Fruit fly (Drosophila melanogaster): ENCODE measurements around the gene bocks.

The bocks gene

DNA sequence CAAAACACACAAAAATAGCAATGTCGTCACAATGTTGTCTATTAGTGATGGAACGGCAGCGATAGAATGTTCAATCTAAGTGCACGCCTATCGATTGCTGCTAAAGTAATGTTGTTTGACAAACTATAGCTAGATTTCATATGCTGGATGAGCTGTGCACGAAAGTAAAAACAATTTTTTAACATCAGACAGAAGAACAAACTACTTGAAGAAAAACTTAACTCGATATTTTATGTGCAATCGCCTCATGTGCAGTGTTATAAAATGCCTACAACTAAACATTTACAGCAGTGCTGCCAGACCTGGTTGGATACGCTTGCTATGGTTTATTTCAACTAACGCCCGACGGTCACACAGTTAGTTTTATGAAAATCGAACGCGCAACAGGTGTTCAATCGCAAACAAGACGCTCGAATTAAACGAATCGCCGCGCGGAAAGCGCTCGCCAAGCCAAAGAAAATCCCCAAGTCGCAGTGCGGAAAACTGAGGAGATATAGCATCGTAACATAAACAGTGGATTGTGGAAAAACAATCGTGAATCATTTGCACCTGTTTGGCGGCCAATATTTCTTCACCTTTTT is at the start of gene bocks, which contains the start of gene CG8312 (continued):
- TF ChIP-seq croc (GFP tag; conservative IDR thresholded peaks at IDR 0.05) (no peak), CG18262 (tag; optimal IDR thresholded peaks at IDR 0.05) (peak; percentile 19), CG11723 (GFP tag; optimal IDR thresholded peaks at IDR 0.05) (no peak), btn (GFP tag; optimal IDR thresholded peaks at IDR 0.05) (no peak), knrl (GFP tag; IDR thresholded peaks at IDR 0.05; ENCODE audit: partially characterized antibody) (no peak), sqz (GFP tag; optimal IDR thresholded peaks at IDR 0.05) (no peak), gce (GFP tag; IDR thresholded peaks at IDR 0.05) (no peak), nau (GFP tag; optimal IDR thresholded peaks at IDR 0.05) (no peak), CG8388 (GFP tag; optimal IDR thresholded peaks at IDR 0.05) (peak; percentile 1), CG33557 (GFP tag; optimal IDR thresholded peaks at IDR 0.05) (no peak), CG2678 (tag; optimal IDR thresholded peaks at IDR 0.05) (peak; percentile 22), Taf1 (GFP tag; IDR thresholded peaks at IDR 0.05) (no peak), Sox102F (GFP tag; optimal IDR thresholded peaks at IDR 0.05) (no peak), D19B (GFP tag; optimal IDR thresholded peaks at IDR 0.05) (no peak), Doc2 (GFP tag; IDR thresholded peaks at IDR 0.05) (no peak), CG1792 (GFP tag; optimal IDR thresholded peaks at IDR 0.05) (peak; percentile 44), Adf1 (GFP tag; IDR thresholded peaks at IDR 0.05) (no peak), kni (GFP tag; optimal IDR thresholded peaks at IDR 0.05) (no peak), tx (GFP tag; optimal IDR thresholded peaks at IDR 0.05) (peak; percentile 38), Neu2 (GFP tag; optimal IDR thresholded peaks at IDR 0.05; ENCODE audit: borderline replicate concordance) (no peak), CkIIα-i1 (GFP tag; IDR thresholded peaks at IDR 0.05) (no peak), HLH54F (GFP tag; optimal IDR thresholded peaks at IDR 0.05) (peak; percentile 72), CG8944 (GFP tag; optimal IDR thresholded peaks at IDR 0.05) (peak; percentile 5), Oaz (GFP tag; IDR thresholded peaks at IDR 0.05) (no peak), B-H1 (GFP tag; IDR thresholded peaks at IDR 0.05) (no peak), fd102C (GFP tag; optimal IDR thresholded peaks at IDR 0.05) (no peak), CG43689 (GFP tag; IDR thresholded peaks at IDR 0.05) (no peak), CG7786 (GFP tag; optimal IDR thresholded peaks at IDR 0.05) (peak; percentile 48), pros (GFP tag; optimal IDR thresholded peaks at IDR 0.05) (no peak), CG8290 (GFP tag; optimal IDR thresholded peaks at IDR 0.05) (peak; percentile 78), CG8290 (tag; optimal IDR thresholded peaks at IDR 0.05) (peak; percentile 10 to 75), Bgb (GFP tag; IDR thresholded peaks at IDR 0.05; ENCODE audit: partially characterized antibody) (no peak), dpn (GFP tag; optimal IDR thresholded peaks at IDR 0.05) (peak; percentile 49 to 64), cwo (GFP tag; optimal IDR thresholded peaks at IDR 0.05) (peak; percentile 23), vnd (GFP tag; IDR thresholded peaks at IDR 0.05; ENCODE audit: partially characterized antibody) (no peak), Dbx (GFP tag; IDR thresholded peaks at IDR 0.05) (no peak), CG18011 (GFP tag; optimal IDR thresholded peaks at IDR 0.05) (no peak), CG9817 (tag; optimal IDR thresholded peaks at IDR 0.05) (peak; percentile 29), Dref (GFP tag; IDR thresholded peaks at IDR 0.05) (no peak), lilli (GFP tag; optimal IDR thresholded peaks at IDR 0.05) (peak; percentile 69), Scr (GFP tag; IDR thresholded peaks at IDR 0.05; ENCODE audit: partially characterized antibody) (no peak), CG12219 (GFP tag; optimal IDR thresholded peaks at IDR 0.05) (no peak), CG11696 (GFP tag; IDR thresholded peaks at IDR 0.05) (no peak), grn (GFP tag; optimal IDR thresholded peaks at IDR 0.05) (peak; percentile 5), Kr (GFP tag; optimal IDR thresholded peaks at IDR 0.05) (no peak), CG6765 (GFP tag; optimal IDR thresholded peaks at IDR 0.05) (no peak), jing (GFP tag; optimal IDR thresholded peaks at IDR 0.05) (no peak), maf-S (GFP tag; optimal IDR thresholded peaks at IDR 0.05) (peak; percentile 26), CG12236 (GFP tag; optimal IDR thresholded peaks at IDR 0.05) (no peak), Dp (GFP tag; optimal IDR thresholded peaks at IDR 0.05) (peak; percentile 67), oc (tag; optimal IDR thresholded peaks at IDR 0.05) (no peak)

All from whole organism, embryonic.